Fruit fly (Drosophila melanogaster): Measurements from ENCODE around the gene Hand.

The Hand gene

DNA sequence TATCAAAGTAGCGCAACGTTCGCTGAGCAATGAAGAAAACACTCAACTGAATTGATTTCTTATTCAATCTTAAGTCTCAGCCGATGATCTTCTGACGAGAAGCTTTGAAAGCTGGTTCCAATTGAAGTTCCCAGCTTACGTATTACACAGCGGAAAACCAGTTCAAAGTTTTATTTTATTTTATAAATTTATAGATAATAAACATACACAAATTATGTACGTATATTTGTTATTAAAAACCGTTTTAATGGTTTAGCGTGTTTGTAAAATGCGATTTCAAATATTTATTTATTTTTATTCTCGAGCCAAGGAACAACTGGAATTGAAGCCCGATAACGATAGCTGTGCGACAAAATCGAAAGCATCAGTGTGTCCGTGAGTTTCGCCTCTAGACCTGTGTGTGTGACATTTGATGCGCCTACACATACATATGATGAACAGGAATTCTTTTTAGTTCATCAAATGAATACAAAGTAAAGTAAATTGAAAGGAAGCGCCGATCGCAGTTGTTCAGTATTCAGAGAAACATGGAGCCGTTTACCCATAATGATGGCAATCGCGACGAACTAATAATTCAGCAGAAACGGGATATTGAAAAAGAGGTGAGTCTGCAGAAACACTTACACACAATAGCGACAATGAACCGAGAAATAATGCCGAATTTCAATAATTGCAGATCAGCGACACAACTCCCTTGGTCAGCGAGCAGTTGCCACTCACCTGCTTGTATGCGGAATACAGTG lies 11.5 kb upstream of the Hand start, which contains the start of the genes CG5390 and CG4968:
Gene CG5390 (minus strand): TSS at position 77 of the 743 bp plus-strand sequence.
Gene CG4968 (plus strand): TSS at position 405 of the 743 bp plus-strand sequence.
- no peak for TF ChIP-seq Myc (optimal IDR thresholded peaks at IDR 0.05)
- TF ChIP-seq h (optimal IDR thresholded peaks at IDR 0.05), result no peak
- TF ChIP-seq ttk (optimal IDR thresholded peaks at IDR 0.05), result no peak
- TF ChIP-seq insv (optimal IDR thresholded peaks at IDR 0.05), result no peak
- TF ChIP-seq psq (optimal IDR thresholded peaks at IDR 0.05), result no peak
- no peak for TF ChIP-seq Sin3A (optimal IDR thresholded peaks at IDR 0.05)

dm6 chr2L:10305538-10306147 lies 10.5 kb upstream of the Hand start:
- TF ChIP-seq psq (optimal IDR thresholded peaks at IDR 0.05), result no peak

- TF ChIP-seq Myc (optimal IDR thresholded peaks at IDR 0.05), result no peak
These were observed 8.6 kb upstream of the Hand start, which contains the start of gene nmd for dm6 chr2L:10303786-10304185. Gene nmd (minus strand): TSS chr2L:10303947.

- TF ChIP-seq insv (optimal IDR thresholded peaks at IDR 0.05) (no peak), ttk (optimal IDR thresholded peaks at IDR 0.05) (no peak), Myc (optimal IDR thresholded peaks at IDR 0.05) (no peak), psq (optimal IDR thresholded peaks at IDR 0.05) (no peak), Sin3A (optimal IDR thresholded peaks at IDR 0.05) (no peak), h (optimal IDR thresholded peaks at IDR 0.05) (no peak)
These were observed 6.7 kb upstream of the Hand start, which contains the start of gene CG13138 for dm6 chr2L:10301918-10302317. Gene CG13138 (minus strand): TSS chr2L:10302018.

- TF ChIP-seq Myc (optimal IDR thresholded peaks at IDR 0.05) (no peak), h (optimal IDR thresholded peaks at IDR 0.05) (no peak), Sin3A (optimal IDR thresholded peaks at IDR 0.05) (no peak), psq (optimal IDR thresholded peaks at IDR 0.05) (no peak), insv (optimal IDR thresholded peaks at IDR 0.05) (no peak), ttk (optimal IDR thresholded peaks at IDR 0.05) (no peak)
These were observed 4.6 kb upstream of the Hand start, which contains the start of gene CYLD for dm6 chr2L:10299810-10300147. Gene CYLD (minus strand): TSS chr2L:10299847.

DNA sequence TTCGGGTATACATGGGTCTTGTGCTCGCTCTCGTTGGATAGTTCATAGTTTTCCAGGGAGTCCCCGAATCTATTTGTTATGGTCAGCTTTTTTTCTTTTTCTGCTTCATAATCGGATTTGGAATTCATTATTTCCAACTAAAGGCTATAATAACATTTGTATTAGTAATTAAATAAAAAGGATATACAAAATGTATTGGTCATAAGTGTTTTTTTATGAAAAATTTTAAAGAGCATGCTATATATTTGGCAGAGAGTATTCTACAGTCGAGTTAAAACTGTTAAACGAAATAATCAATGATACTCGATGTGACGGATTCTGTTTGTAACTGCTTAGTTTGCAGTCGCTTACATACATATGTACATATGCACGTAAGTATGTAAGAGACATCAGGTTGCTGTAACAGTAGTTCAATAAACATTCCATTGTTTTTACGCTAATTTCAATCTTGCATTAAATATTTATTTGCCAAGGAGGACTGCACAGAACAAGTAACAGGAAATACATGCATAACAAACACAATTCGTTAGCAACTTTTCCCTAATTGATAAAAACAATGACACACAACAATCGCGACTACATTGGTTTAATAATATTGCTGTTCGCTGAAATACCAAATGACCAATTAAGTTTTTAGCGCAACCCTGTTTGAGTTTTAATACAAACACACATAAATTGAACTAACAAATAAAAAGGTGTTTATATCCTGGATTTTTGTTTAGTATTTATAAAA lies 4.1 kb upstream of the Hand start:
- no peak for TF ChIP-seq ttk (optimal IDR thresholded peaks at IDR 0.05)
- TF ChIP-seq insv (optimal IDR thresholded peaks at IDR 0.05), result no peak
- TF ChIP-seq Myc (optimal IDR thresholded peaks at IDR 0.05), result no peak
- no peak for TF ChIP-seq h (optimal IDR thresholded peaks at IDR 0.05)
- no peak for TF ChIP-seq psq (optimal IDR thresholded peaks at IDR 0.05)
- no peak for TF ChIP-seq Sin3A (optimal IDR thresholded peaks at IDR 0.05)

DNA sequence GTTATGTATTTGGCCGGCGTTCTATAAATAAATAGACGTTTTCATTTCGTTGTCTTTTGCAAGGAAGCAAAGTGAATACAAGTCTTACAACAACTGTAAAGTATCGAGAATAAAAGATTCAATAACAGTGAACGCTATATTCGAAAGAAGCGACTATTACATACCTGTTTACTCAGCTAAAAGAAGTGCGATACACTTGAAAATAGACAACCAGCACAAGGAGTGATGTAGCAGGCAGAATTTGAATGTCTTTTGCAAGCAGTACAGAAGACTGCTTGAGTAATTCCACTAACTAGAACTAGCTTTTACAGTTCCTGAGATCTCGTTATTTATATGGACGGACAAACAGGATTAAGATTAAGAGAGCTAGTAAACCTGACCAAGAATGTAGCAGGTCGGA lies 3.1 kb upstream of the Hand start:
- TF ChIP-seq ttk (optimal IDR thresholded peaks at IDR 0.05) (no peak), Sin3A (optimal IDR thresholded peaks at IDR 0.05) (no peak), insv (optimal IDR thresholded peaks at IDR 0.05) (no peak), Myc (optimal IDR thresholded peaks at IDR 0.05) (no peak), psq (optimal IDR thresholded peaks at IDR 0.05) (no peak), h (optimal IDR thresholded peaks at IDR 0.05) (no peak)

- TF ChIP-seq psq (optimal IDR thresholded peaks at IDR 0.05) (no peak), Sin3A (optimal IDR thresholded peaks at IDR 0.05) (no peak), insv (optimal IDR thresholded peaks at IDR 0.05) (no peak), Myc (optimal IDR thresholded peaks at IDR 0.05) (no peak), h (optimal IDR thresholded peaks at IDR 0.05) (no peak), ttk (optimal IDR thresholded peaks at IDR 0.05) (no peak)
These were observed 3.1 kb downstream of the Hand start, which contains the start of gene Ufd4 for dm6 chr2L:10292066-10292560. Gene Ufd4 (minus strand): TSS chr2L:10292365.

DNA sequence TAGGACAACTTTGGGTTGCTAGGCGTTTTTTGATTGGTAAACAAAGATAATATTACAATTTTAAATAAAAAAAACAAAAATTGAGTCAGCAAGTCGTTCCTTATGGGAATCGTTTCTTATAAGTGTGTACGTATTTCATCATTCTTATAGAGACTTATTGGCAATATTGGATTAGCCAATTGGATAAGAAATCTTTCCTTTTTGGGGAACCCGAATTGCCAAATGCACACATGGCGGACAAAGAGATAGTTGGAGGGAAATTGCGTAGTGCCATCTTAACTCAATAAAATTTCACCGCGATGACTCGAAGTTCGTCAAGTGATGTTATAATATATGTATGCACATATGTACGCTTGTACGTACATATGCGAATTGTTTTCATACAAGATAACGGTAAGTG lies 3.9 kb downstream of the Hand start:
- TF ChIP-seq Sin3A (optimal IDR thresholded peaks at IDR 0.05) (no peak), ttk (optimal IDR thresholded peaks at IDR 0.05) (no peak), insv (optimal IDR thresholded peaks at IDR 0.05) (no peak)

dm6 chr2L:10280772-10281171 lies 14.4 kb downstream of the Hand start, which contains the start of gene CG34043:
Gene CG34043 (minus strand): TSS chr2L:10280872.
- TF ChIP-seq psq (optimal IDR thresholded peaks at IDR 0.05) (no peak), Myc (optimal IDR thresholded peaks at IDR 0.05) (no peak), h (optimal IDR thresholded peaks at IDR 0.05) (no peak), insv (optimal IDR thresholded peaks at IDR 0.05) (no peak), ttk (optimal IDR thresholded peaks at IDR 0.05) (no peak), Sin3A (optimal IDR thresholded peaks at IDR 0.05) (no peak)

- TF ChIP-seq h (optimal IDR thresholded peaks at IDR 0.05) (no peak), Myc (optimal IDR thresholded peaks at IDR 0.05) (no peak), ttk (optimal IDR thresholded peaks at IDR 0.05) (no peak), insv (optimal IDR thresholded peaks at IDR 0.05) (no peak), psq (optimal IDR thresholded peaks at IDR 0.05) (no peak), Sin3A (optimal IDR thresholded peaks at IDR 0.05) (no peak)
These were observed 16.5 kb downstream of the Hand start, which contains the start of gene Utx for dm6 chr2L:10278658-10279057. Gene Utx (minus strand): TSS chr2L:10278811.

- TF ChIP-seq h (optimal IDR thresholded peaks at IDR 0.05) (no peak), ttk (optimal IDR thresholded peaks at IDR 0.05) (no peak), psq (optimal IDR thresholded peaks at IDR 0.05) (no peak), Myc (optimal IDR thresholded peaks at IDR 0.05) (no peak), Sin3A (optimal IDR thresholded peaks at IDR 0.05) (no peak), insv (optimal IDR thresholded peaks at IDR 0.05) (no peak)
These were observed 17.8 kb downstream of the Hand start for dm6 chr2L:10277362-10277761.
